Worm (Caenorhabditis elegans): ENCODE measurements around the gene F16G10.8.

F16G10.8 gene

DNA sequence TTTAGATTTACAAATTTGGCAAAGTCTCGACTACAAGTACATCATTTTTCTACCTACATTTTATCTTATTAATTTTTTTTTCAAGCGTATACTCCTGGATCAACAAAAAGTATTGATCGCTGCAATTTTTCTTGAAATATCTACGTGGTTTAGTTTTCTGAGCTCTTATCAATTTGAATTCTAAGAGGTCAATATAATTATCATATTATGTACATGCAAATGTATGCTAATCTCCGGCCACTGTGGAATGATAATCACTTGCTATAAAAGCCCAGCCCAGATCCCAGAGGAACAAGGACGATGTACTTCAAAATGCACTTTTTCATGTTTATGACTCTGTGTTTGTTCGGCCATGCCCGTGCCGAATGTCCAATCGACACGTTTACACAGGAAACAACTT is 26.4 kb downstream of the F16G10.8 start, which contains the start of gene F43C11.1:
Gene F43C11.1 (plus strand): TSS at position 301 of the 400 bp plus-strand sequence.
- TF ChIP-seq him-1 (tag; optimal IDR thresholded peaks at IDR 0.05) (no peak), dao-5 (tag; optimal IDR thresholded peaks at IDR 0.05) (no peak), W03F9.2 (tag; optimal IDR thresholded peaks at IDR 0.05) (no peak)

DNA sequence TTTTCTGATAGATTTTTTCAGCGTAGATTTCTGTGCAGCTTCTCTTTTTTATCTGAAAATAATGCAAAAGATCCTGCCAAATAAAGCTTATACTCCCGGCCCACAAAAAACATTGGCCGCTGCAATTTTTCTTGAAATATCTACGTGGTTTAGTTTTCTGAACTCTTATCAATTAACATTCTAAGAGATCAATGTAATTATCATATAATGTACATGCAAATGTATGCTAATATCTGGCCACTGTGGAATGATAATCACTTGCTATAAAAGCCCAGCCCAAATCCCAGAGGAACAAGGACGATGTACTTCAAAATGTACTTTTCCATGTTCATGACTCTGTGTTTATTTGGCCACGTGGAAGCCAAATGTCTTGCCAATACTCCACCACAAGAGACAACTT is 28.8 kb downstream of the F16G10.8 start, which contains the start of gene F43C11.2:
Gene F43C11.2 (plus strand): TSS at position 301 of the 400 bp plus-strand sequence.
- TF ChIP-seq W03F9.2 (tag; optimal IDR thresholded peaks at IDR 0.05) (no peak), him-1 (tag; optimal IDR thresholded peaks at IDR 0.05) (no peak), dao-5 (tag; optimal IDR thresholded peaks at IDR 0.05) (no peak)

DNA sequence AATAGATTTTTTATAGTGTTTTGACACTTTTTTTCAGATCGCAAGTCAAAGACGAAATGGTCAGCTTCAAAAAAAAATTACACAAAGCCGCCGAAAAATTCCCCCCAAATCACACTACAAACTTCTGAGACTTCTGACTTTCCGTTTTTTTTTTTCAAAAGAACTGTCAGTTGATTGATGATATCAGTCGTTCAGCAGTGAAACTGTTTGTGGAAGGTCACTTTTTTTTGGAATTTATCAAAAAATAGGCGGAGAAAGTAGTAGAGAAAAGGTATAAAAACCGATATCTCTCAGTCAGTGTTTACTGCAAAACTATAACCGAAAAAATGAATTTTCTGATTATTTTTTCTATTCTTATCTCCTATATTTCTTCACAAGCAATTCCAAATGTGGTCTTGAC is 30.2 kb downstream of the F16G10.8 start, which contains the start of gene F43C11.3:
Gene F43C11.3 (plus strand): TSS at position 301 of the 400 bp plus-strand sequence.
- TF ChIP-seq dao-5 (tag; optimal IDR thresholded peaks at IDR 0.05) = no peak
- TF ChIP-seq him-1 (tag; optimal IDR thresholded peaks at IDR 0.05) = no peak

DNA sequence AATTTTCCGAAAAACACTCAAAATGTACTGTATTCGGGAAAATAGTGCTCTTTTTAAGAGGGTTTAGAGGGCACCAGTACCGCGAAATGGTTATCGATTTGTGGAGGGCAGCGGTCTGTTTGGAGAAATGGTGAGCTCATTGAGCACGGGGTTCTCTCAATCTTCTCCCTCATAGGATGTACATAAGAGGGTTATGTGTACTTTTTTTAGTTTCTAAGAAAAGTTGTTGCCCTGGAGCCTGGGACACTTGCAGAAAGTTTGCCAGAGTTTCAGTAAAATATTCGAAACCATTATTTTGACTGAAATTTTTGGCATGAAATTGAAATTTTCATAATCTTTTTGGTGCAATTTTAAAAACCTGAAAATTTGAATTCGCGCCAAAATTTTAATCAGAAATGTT is 30.7 kb downstream of the F16G10.8 start, which contains the start of gene F43C11.10:
Gene F43C11.10 (minus strand): TSS at position 101 of the 400 bp plus-strand sequence.
- TF ChIP-seq him-1 (tag; optimal IDR thresholded peaks at IDR 0.05) (no peak), dao-5 (tag; optimal IDR thresholded peaks at IDR 0.05) (no peak), W03F9.2 (tag; optimal IDR thresholded peaks at IDR 0.05) (no peak)

DNA sequence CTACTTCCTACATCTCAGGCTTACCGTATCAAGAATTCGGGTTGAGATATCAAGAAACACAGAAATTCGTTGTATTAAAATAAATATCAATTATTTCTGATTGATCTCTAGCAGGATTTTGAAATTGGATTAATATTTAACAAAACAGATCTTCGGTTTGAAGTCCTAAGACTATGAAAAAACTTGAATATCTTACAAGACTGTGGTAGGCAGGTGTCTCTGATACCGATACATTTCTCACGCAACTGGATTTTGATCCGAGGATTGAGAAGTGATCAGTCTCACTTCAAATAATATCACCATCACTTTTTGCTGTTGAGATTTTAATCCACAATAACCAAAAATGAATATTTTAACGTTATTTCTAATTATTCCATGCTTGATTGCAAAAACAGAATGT is 36.6 kb downstream of the F16G10.8 start, which contains the start of gene F43C11.4:
Gene F43C11.4 (plus strand): TSS at position 301 of the 400 bp plus-strand sequence.
- TF ChIP-seq dao-5 (tag; optimal IDR thresholded peaks at IDR 0.05) = no peak
- no peak for TF ChIP-seq him-1 (tag; optimal IDR thresholded peaks at IDR 0.05)
- no peak for TF ChIP-seq W03F9.2 (tag; optimal IDR thresholded peaks at IDR 0.05)

DNA sequence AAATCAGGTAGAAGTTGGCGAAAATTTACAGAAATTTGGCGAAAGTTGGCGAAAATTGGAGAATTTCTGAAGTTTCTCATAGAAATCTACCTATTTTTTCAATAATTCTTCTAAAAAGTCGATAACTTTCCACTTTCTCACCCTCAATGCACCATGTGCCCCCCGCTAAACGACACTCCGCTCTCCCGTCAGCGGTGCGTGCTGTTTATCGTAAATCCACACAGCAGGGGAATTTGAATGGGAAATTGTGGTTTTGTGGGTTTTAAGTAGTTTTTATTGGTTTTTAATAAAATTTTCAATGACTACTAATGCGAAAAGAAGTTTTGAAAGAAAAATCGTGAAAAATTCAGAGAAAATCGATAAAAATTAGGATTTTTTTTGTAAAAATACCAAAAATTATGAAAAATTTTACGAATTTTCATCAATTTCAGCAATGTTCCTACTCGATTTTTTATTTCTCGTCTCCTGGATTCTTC is 41.2 kb downstream of the F16G10.8 start, which contains the start of gene F43C11.6:
Gene F43C11.6 (plus strand): TSS at position 426 of the 476 bp plus-strand sequence.
- no peak for TF ChIP-seq dao-5 (tag; optimal IDR thresholded peaks at IDR 0.05)
- no peak for TF ChIP-seq him-1 (tag; optimal IDR thresholded peaks at IDR 0.05)
- no peak for TF ChIP-seq W03F9.2 (tag; optimal IDR thresholded peaks at IDR 0.05)

DNA sequence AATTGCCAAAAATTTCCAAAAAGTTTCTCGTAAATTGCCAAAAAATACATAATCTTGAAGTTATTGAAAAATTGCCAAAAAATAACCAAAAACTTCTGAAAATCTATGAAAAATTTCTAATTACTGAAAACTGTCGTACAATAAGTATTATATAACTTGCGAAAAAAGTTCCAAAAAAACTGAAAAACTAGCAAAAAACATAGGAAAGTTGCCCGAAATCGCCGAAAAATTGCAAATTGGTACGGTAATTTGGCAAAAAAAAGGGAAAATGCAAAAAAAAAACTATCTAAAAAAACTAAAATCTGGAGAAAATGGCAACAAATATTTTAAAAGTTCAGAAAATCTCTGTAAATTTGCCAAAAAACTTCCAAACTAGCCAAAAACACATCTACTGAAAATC is 41.7 kb downstream of the F16G10.8 start, which contains the start of gene enri-1:
Gene enri-1 (minus strand): TSS at position 101 of the 400 bp plus-strand sequence.
- TF ChIP-seq him-1 (tag; optimal IDR thresholded peaks at IDR 0.05) (no peak), W03F9.2 (tag; optimal IDR thresholded peaks at IDR 0.05) (no peak), dao-5 (tag; optimal IDR thresholded peaks at IDR 0.05) (no peak)

DNA sequence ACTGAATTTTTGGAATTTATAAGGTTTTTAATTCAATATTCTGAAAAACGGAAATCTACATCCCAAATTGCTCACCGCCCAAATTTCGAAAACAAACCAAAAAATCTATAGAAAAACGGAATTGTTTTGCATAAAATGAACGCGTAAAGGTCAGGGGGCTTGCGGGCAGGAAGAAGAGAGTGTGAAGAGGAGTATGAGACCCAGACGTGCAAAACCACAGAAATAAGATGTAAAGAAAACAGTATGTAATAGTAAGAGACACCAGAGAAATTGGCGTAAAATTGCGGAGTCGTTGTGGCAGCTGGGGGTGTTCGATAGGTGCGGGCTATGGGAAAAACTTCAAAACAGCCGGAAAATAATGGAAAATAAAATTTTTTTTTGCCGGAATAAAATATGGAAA is 42.3 kb downstream of the F16G10.8 start:
- TF ChIP-seq W03F9.2 (tag; optimal IDR thresholded peaks at IDR 0.05) (no peak), dao-5 (tag; optimal IDR thresholded peaks at IDR 0.05) (no peak), him-1 (tag; optimal IDR thresholded peaks at IDR 0.05) (no peak)

DNA sequence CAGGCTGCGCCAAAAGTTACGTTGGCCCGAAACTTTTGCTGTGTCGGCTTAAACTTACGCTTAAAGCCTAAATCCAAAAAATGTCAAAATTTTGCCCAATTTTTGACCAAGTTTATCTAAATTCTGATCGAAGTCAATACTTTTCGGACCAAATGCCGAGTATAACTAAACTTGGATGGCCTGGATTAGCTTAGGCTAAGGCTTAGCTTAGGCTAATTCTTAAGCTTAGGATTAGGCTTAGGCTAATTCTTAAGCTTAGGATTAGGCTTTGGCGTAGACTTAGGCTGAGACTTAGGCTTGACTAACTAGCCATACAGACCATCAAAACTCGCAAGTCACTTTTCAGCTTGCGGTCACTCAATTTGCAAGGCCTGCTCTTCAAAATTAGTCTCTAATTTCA is 47.1 kb downstream of the F16G10.8 start:
- TF ChIP-seq W03F9.2 (tag; optimal IDR thresholded peaks at IDR 0.05) = no peak
- TF ChIP-seq him-1 (tag; optimal IDR thresholded peaks at IDR 0.05) = no peak
- no peak for TF ChIP-seq dao-5 (tag; optimal IDR thresholded peaks at IDR 0.05)

DNA sequence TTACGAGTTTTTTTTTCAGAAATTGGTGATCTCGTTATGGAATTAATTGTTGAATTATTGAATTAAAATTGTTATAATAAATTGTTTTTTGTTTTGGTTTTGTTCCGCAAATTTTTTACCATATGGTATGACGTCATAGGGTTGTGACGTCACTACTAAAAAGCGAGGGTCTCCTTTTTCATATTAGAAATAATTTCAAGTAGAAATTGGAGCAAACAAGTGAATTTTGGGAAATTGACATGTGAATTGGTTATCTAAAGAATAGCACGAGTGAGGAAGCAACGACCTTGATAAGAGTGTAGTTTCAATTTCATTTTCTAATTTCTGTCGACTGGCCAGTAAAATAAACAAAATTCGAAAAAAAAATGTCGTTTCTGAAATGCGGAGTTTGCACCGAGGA is 47.7 kb downstream of the F16G10.8 start, which contains the start of gene F43C11.7:
Gene F43C11.7 (plus strand): TSS at position 326 of the 400 bp plus-strand sequence.
- no peak for TF ChIP-seq W03F9.2 (tag; optimal IDR thresholded peaks at IDR 0.05)
- TF ChIP-seq dao-5 (tag; optimal IDR thresholded peaks at IDR 0.05) = no peak
- no peak for TF ChIP-seq him-1 (tag; optimal IDR thresholded peaks at IDR 0.05)

DNA sequence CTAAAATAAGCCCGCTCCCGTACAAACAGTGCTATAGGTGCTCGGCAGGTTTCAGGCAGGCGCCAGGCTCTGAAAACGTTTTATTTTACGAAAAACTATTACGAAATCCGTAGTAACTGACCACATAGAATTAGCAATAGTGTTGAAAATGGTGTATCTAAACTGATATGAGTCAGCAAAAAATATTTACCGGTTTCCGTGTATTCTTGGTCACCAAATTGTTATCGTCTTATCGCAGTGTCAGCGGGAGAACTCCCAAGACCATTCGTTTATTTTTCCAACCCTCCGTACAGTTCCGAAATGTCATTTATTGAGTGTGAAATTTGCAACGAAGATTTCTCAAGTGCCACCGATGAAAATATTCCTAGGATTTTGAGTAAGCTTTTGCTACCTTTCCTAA is 51.0 kb downstream of the F16G10.8 start, which contains the start of gene F43C11.8:
Gene F43C11.8 (plus strand): TSS at position 301 of the 400 bp plus-strand sequence.
- TF ChIP-seq W03F9.2 (tag; optimal IDR thresholded peaks at IDR 0.05) (no peak), him-1 (tag; optimal IDR thresholded peaks at IDR 0.05) (no peak), dao-5 (tag; optimal IDR thresholded peaks at IDR 0.05) (no peak)

Data from whole organism, L4/young adult.